Worm (Caenorhabditis elegans): Measurements from ENCODE around the gene T05H4.3.

T05H4.3 gene

ce11 chrV:6492497-6492896 is 50.4 kb downstream of the T05H4.3 start:
- TF ChIP-seq elt-1 (tag; optimal IDR thresholded peaks at IDR 0.05; ENCODE audit: borderline replicate concordance, insufficient read depth) (no peak), sem-2 (GFP tag; optimal IDR thresholded peaks at IDR 0.05) (no peak), nhr-2 (tag; optimal IDR thresholded peaks at IDR 0.05) (no peak), lin-13 (tag; optimal IDR thresholded peaks at IDR 0.05) (no peak), unc-120 (tag; optimal IDR thresholded peaks at IDR 0.05; ENCODE audit: poor library complexity, severe bottlenecking) (no peak), drap-1 (GFP tag; optimal IDR thresholded peaks at IDR 0.05) (no peak), cnd-1 (tag; optimal IDR thresholded peaks at IDR 0.05) (no peak), lin-32 (GFP tag; optimal IDR thresholded peaks at IDR 0.05) (no peak), lsy-2 (tag; optimal IDR thresholded peaks at IDR 0.05) (no peak), flh-1 (GFP tag; optimal IDR thresholded peaks at IDR 0.05) (no peak), elt-3 (tag; optimal IDR thresholded peaks at IDR 0.05) (no peak)

DNA sequence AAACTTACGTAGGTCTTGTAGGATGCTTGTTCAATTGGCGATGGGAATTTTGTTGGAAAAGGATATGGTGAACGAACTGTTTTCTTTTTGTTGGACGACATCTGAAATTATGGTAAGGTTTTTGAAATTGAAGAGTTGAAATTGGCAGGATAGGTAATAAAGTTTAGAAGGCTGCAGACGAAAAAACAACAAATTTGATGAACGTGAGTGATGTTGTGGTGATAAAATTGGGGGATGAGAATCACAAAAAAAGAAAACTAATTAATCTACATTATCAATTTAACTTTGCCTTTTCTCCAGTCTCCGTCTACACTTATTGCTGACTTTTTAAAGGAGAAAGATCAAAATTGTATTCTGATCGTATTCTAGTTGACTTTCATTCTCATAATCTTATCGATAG is 51.7 kb downstream of the T05H4.3 start, which contains the start of gene cpt-6:
Gene cpt-6 (minus strand): TSS at position 101 of the 400 bp plus-strand sequence.
- TF ChIP-seq mab-5 (tag; optimal IDR thresholded peaks at IDR 0.05) (no peak), ztf-11 (tag; optimal IDR thresholded peaks at IDR 0.05) (no peak), blmp-1 (tag; optimal IDR thresholded peaks at IDR 0.05) (no peak), unc-39 (tag; optimal IDR thresholded peaks at IDR 0.05) (no peak), flh-1 (GFP tag; optimal IDR thresholded peaks at IDR 0.05) (no peak), mls-2 (tag; optimal IDR thresholded peaks at IDR 0.05) (no peak), sem-2 (GFP tag; optimal IDR thresholded peaks at IDR 0.05) (no peak), tbx-8 (GFP tag; optimal IDR thresholded peaks at IDR 0.05) (no peak), ces-1 (GFP tag; optimal IDR thresholded peaks at IDR 0.05) (no peak), ceh-43 (GFP tag; optimal IDR thresholded peaks at IDR 0.05) (no peak), sptf-1 (tag; optimal IDR thresholded peaks at IDR 0.05) (no peak)

- TF ChIP-seq unc-120 (tag; optimal IDR thresholded peaks at IDR 0.05; ENCODE audit: poor library complexity, severe bottlenecking) (no peak), cnd-1 (tag; optimal IDR thresholded peaks at IDR 0.05) (no peak), unc-62 (GFP tag; optimal IDR thresholded peaks at IDR 0.05) (no peak), nhr-2 (tag; optimal IDR thresholded peaks at IDR 0.05) (no peak), ham-2 (GFP tag; optimal IDR thresholded peaks at IDR 0.05) (no peak), ceh-43 (GFP tag; optimal IDR thresholded peaks at IDR 0.05) (no peak), ztf-11 (tag; optimal IDR thresholded peaks at IDR 0.05) (no peak), hlh-1 (tag; optimal IDR thresholded peaks at IDR 0.05) (no peak), mep-1 (tag; optimal IDR thresholded peaks at IDR 0.05) (no peak), nhr-12 (tag; optimal IDR thresholded peaks at IDR 0.05) (no peak)
Observed at ce11 chrV:6495353-6495752, 53.2 kb downstream of the T05H4.3 start.

DNA sequence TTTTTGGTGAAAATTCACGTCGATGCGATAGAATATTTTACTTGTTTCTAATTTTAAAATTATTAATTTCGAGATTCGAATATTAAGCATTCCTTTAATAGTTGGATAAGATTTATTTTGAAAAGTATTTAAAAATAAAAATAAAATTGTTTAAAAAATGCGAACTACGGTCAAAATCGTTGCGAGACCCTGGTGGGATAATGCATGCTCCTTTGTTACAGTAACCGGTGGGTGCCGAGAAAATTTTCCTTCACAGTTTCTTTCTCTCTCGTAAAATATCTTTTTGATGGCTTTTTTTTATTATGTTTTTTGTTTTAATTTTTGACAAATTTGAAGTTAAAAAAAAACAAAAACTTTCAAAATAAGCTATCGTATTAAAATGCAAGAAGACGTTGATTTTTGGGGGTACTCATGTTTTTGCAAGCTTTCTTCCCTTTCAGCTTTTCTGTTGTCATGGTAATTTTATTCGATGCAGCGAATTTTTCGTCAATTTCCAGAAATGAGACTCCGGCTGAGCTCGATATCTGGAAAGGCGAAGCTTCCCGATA is 54.5 kb downstream of the T05H4.3 start, which contains the start of gene dgtr-1:
Gene dgtr-1 (plus strand): TSS at position 498 of the 548 bp plus-strand sequence.
- no peak for TF ChIP-seq mab-5 (tag; optimal IDR thresholded peaks at IDR 0.05)

All from whole organism, mixed stage, embryonic.